Worm (Caenorhabditis elegans) whole organism, late embryonic: ENCODE results near the gene mnp-1.

Source experiments
- C08G9.2 ChIP-seq: sonication (generic microtip); optimal IDR thresholded peaks from 2 replicates; lab custom pipeline; 2016; ENCODE audit warnings: mild to moderate bottlenecking, missing genetic modification characterization, moderate library complexity, missing compliant biosample characterization
- F13H6.1 ChIP-seq: sonication (generic microtip); optimal IDR thresholded peaks from 2 replicates; lab custom pipeline; 2016; ENCODE audit warnings: missing genetic modification characterization, missing compliant biosample characterization
- K02D7.2 ChIP-seq: sonication (generic microtip); optimal IDR thresholded peaks from 2 replicates; lab custom pipeline; 2017; ENCODE audit warnings: mild to moderate bottlenecking, missing genetic modification characterization, missing compliant biosample characterization
- Y22D7AL.16 ChIP-seq: sonication (generic microtip); optimal IDR thresholded peaks from 2 replicates; lab custom pipeline; 2016; ENCODE audit warnings: missing genetic modification characterization, missing compliant biosample characterization
- ahr-1 ChIP-seq: sonication (generic microtip); optimal IDR thresholded peaks from 2 replicates; lab custom pipeline; 2016; ENCODE audit warnings: missing genetic modification characterization, missing compliant biosample characterization
- ama-1 ChIP-seq: fragments of 150-350 bp; optimal IDR thresholded peaks from 2 replicates; lab custom pipeline; 2014
- ceh-14 ChIP-seq: sonication (generic microtip); optimal IDR thresholded peaks from 2 replicates; lab custom pipeline; 2016; ENCODE audit warnings: missing genotype, missing genetic modification characterization, missing compliant biosample characterization
- ceh-19 ChIP-seq: fragments of 200-800 bp; sonication (Bioruptor generic); optimal IDR thresholded peaks from 2 replicates; lab custom pipeline; 2018; ENCODE audit warnings: mild to moderate bottlenecking, missing genetic modification characterization, missing compliant biosample characterization
- ceh-22 ChIP-seq: sonication (generic microtip); optimal IDR thresholded peaks from 2 replicates; lab custom pipeline; 2017; ENCODE audit warnings: missing biosample characterization, missing genetic modification characterization
- ceh-30 ChIP-seq: fragments of 150-350 bp; optimal IDR thresholded peaks from 2 replicates; lab custom pipeline; 2014; ENCODE audit warnings: missing biosample characterization, missing genetic modification characterization
- ceh-6 ChIP-seq: fragments of 200-800 bp; sonication (Bioruptor generic); optimal IDR thresholded peaks from 2 replicates; lab custom pipeline; 2018; ENCODE audit warnings: mild to moderate bottlenecking, missing genetic modification characterization, missing compliant biosample characterization
- ceh-9 ChIP-seq: sonication (generic microtip); optimal IDR thresholded peaks from 2 replicates; lab custom pipeline; 2016; ENCODE audit warnings: mild to moderate bottlenecking, missing genetic modification characterization, inconsistent platforms, missing compliant biosample characterization
- dmd-4 ChIP-seq: sonication (generic microtip); optimal IDR thresholded peaks from 2 replicates; lab custom pipeline; 2016; ENCODE audit warnings: borderline replicate concordance, missing genetic modification characterization, missing compliant biosample characterization
- dve-1 ChIP-seq: sonication (generic microtip); optimal IDR thresholded peaks from 2 replicates; lab custom pipeline; 2017; ENCODE audit warnings: antibody characterized with exemption, mild to moderate bottlenecking, missing genetic modification characterization, missing compliant biosample characterization
- elt-2 ChIP-seq: sonication (generic microtip); optimal IDR thresholded peaks from 2 replicates; lab custom pipeline; 2016; ENCODE audit warnings: missing genetic modification reagents, missing genetic modification characterization, missing compliant biosample characterization
- elt-4 ChIP-seq: sonication (generic microtip); optimal IDR thresholded peaks from 2 replicates; lab custom pipeline; 2016; ENCODE audit warnings: missing genetic modification characterization, missing compliant biosample characterization
- ets-4 ChIP-seq: sonication (generic microtip); optimal IDR thresholded peaks from 2 replicates; lab custom pipeline; 2016; ENCODE audit warnings: missing genetic modification characterization, missing compliant biosample characterization
- fax-1 ChIP-seq: sonication (generic microtip); optimal IDR thresholded peaks from 2 replicates; lab custom pipeline; 2016; ENCODE audit warnings: missing genotype, missing genetic modification characterization, missing compliant biosample characterization
- fkh-6 ChIP-seq: sonication (generic microtip); optimal IDR thresholded peaks from 2 replicates; lab custom pipeline; 2016; ENCODE audit warnings: missing genetic modification characterization, missing compliant biosample characterization
- hlh-30 ChIP-seq: sonication (generic microtip); optimal IDR thresholded peaks from 2 replicates; lab custom pipeline; 2017; ENCODE audit warnings: antibody characterized with exemption, missing genetic modification characterization, missing compliant biosample characterization; ENCODE audit not compliant: insufficient read depth
- hlh-6 ChIP-seq: sonication (generic microtip); optimal IDR thresholded peaks from 2 replicates; lab custom pipeline; 2016; ENCODE audit warnings: missing genotype, missing genetic modification characterization, missing compliant biosample characterization
- lin-11 ChIP-seq: fragments of 200-800 bp; sonication (Bioruptor generic); optimal IDR thresholded peaks from 2 replicates; lab custom pipeline; 2018; ENCODE audit warnings: mild to moderate bottlenecking, missing genetic modification characterization, missing compliant biosample characterization
- mec-3 ChIP-seq: sonication (generic microtip); optimal IDR thresholded peaks from 2 replicates; lab custom pipeline; 2016; ENCODE audit warnings: borderline replicate concordance, missing genetic modification characterization, missing compliant biosample characterization
- nfya-1 ChIP-seq: sonication (generic microtip); optimal IDR thresholded peaks from 2 replicates; lab custom pipeline; 2017; ENCODE audit warnings: missing genetic modification characterization, mild to moderate bottlenecking, missing compliant biosample characterization, antibody characterized with exemption, moderate library complexity
- nhr-11 ChIP-seq: fragments of 150-350 bp; optimal IDR thresholded peaks from 2 replicates; lab custom pipeline; 2014; ENCODE audit warnings: missing biosample characterization, missing genetic modification characterization
- nhr-232 ChIP-seq: sonication (generic microtip); optimal IDR thresholded peaks from 2 replicates; lab custom pipeline; 2016; ENCODE audit warnings: missing genetic modification characterization, missing compliant biosample characterization
- npax-4 ChIP-seq: sonication (generic microtip); optimal IDR thresholded peaks from 2 replicates; lab custom pipeline; 2016; ENCODE audit warnings: missing genetic modification characterization, missing compliant biosample characterization
- odd-2 ChIP-seq: sonication (generic microtip); optimal IDR thresholded peaks from 2 replicates; lab custom pipeline; 2017; ENCODE audit warnings: antibody characterized with exemption, mild to moderate bottlenecking, missing genetic modification characterization, missing compliant biosample characterization
- pag-3 ChIP-seq: sonication (generic microtip); optimal IDR thresholded peaks from 2 replicates; lab custom pipeline; 2016; ENCODE audit warnings: missing compliant biosample characterization, missing genetic modification characterization, borderline replicate concordance
- pqm-1 ChIP-seq: sonication (generic microtip); optimal IDR thresholded peaks from 2 replicates; lab custom pipeline; 2016; ENCODE audit warnings: missing genetic modification characterization, missing compliant biosample characterization
- sdc-2 ChIP-seq: sonication (generic microtip); optimal IDR thresholded peaks from 2 replicates; lab custom pipeline; 2016; ENCODE audit warnings: missing genotype, missing genetic modification characterization, missing compliant biosample characterization
- sox-4 ChIP-seq: sonication (generic microtip); optimal IDR thresholded peaks from 2 replicates; lab custom pipeline; 2017; ENCODE audit warnings: mild to moderate bottlenecking, missing genetic modification characterization, inconsistent platforms, missing compliant biosample characterization
- syd-9 ChIP-seq: sonication (generic microtip); optimal IDR thresholded peaks from 2 replicates; lab custom pipeline; 2016; ENCODE audit warnings: mild to moderate bottlenecking, missing genetic modification characterization, moderate library complexity, missing compliant biosample characterization
- tbx-7 ChIP-seq: sonication (generic microtip); optimal IDR thresholded peaks from 2 replicates; lab custom pipeline; 2016; ENCODE audit warnings: missing genotype, missing genetic modification characterization, missing compliant biosample characterization
- ttx-3 ChIP-seq: sonication (generic microtip); optimal IDR thresholded peaks from 2 replicates; lab custom pipeline; 2016; ENCODE audit warnings: missing genetic modification reagents, missing genetic modification characterization, missing compliant biosample characterization
- unc-42 ChIP-seq: sonication (generic microtip); optimal IDR thresholded peaks from 2 replicates; lab custom pipeline; 2016; ENCODE audit warnings: missing genotype, missing genetic modification characterization, missing compliant biosample characterization
- unc-55 ChIP-seq: sonication (generic microtip); optimal IDR thresholded peaks from 2 replicates; lab custom pipeline; 2017; ENCODE audit warnings: missing biosample characterization, missing genetic modification reagents, missing genetic modification characterization
- zip-5 ChIP-seq: sonication (generic microtip); optimal IDR thresholded peaks from 2 replicates; lab custom pipeline; 2016; ENCODE audit warnings: missing genetic modification characterization, missing compliant biosample characterization

Gene mnp-1

ce11 chrIII:4405986-4406385, 49.6 kb downstream of the mnp-1 start, which contains the start of gene rnp-4:
Gene rnp-4 (plus strand): TSS chrIII:4406286.
- TF ChIP-seq ahr-1 (tag; lab: Kevin White, UChicago) (no peak), dve-1 (tag; lab: Kevin White, UChicago) (no peak), nhr-232 (no peak), nhr-11 (tag; lab: Kevin White, UChicago) (no peak), ceh-9 (tag; lab: Kevin White, UChicago) (no peak), ets-4 (no peak), unc-55 (GFP tag; lab: Kevin White, UChicago) (no peak), tbx-7 (tag; lab: Kevin White, UChicago) (no peak), fkh-6 (no peak), odd-2 (tag; lab: Kevin White, UChicago) (no peak), ceh-19 (GFP tag; lab: Kevin White, UChicago) (no peak), pqm-1 (tag; lab: Kevin White, UChicago) (no peak), dmd-4 (no peak)

ce11 chrIII:4407144-4407543, 50.8 kb downstream of the mnp-1 start, which contains the start of gene prdx-3:
Gene prdx-3 (plus strand): TSS chrIII:4407444.
- no peak for TF ChIP-seq ceh-14 (tag; lab: Kevin White, UChicago)
- no peak for TF ChIP-seq unc-42 (tag; lab: Kevin White, UChicago)
- TF ChIP-seq ceh-22 (tag; lab: Kevin White, UChicago) = no peak

ce11 chrIII:4408251-4408650, 51.9 kb downstream of the mnp-1 start, which contains the start of gene gpch-1:
Gene gpch-1 (plus strand): TSS chrIII:4408551.
- TF ChIP-seq npax-4 (tag; lab: Kevin White, UChicago) = no peak
- TF ChIP-seq C08G9.2 (tag; lab: Kevin White, UChicago) = no peak
- TF ChIP-seq odd-2 (tag; lab: Kevin White, UChicago) = no peak
- no peak for TF ChIP-seq fax-1 (tag; lab: Kevin White, UChicago)
- TF ChIP-seq ceh-30 (tag; lab: Kevin White, UChicago) = no peak
- no peak for TF ChIP-seq mec-3 (tag; lab: Kevin White, UChicago)
- TF ChIP-seq ttx-3 (tag; lab: Kevin White, UChicago) = no peak
- no peak for TF ChIP-seq unc-42 (tag; lab: Kevin White, UChicago)
- TF ChIP-seq elt-2 (tag; lab: Kevin White, UChicago) = no peak
- TF ChIP-seq elt-4 (tag; lab: Kevin White, UChicago) = no peak
- TF ChIP-seq Y22D7AL.16 (tag; lab: Kevin White, UChicago) = no peak
- TF ChIP-seq syd-9 (tag; lab: Kevin White, UChicago) = no peak
- TF ChIP-seq ceh-6 (GFP tag; lab: Kevin White, UChicago) = no peak
- TF ChIP-seq K02D7.2 (tag; lab: Kevin White, UChicago) = no peak
- TF ChIP-seq ama-1 (lab: Kevin White, UChicago) = no peak
- TF ChIP-seq pag-3 (tag; lab: Kevin White, UChicago) = no peak
- TF ChIP-seq zip-5 (tag; lab: Kevin White, UChicago) = no peak
- no peak for TF ChIP-seq sox-4 (tag; lab: Kevin White, UChicago)
- TF ChIP-seq hlh-30 (tag; lab: Kevin White, UChicago) = no peak
- no peak for TF ChIP-seq nhr-11 (tag; lab: Kevin White, UChicago)

ce11 chrIII:4412108-4413009, 56.0 kb downstream of the mnp-1 start:
- TF ChIP-seq nfya-1 (tag; lab: Kevin White, UChicago) = no peak
- no peak for TF ChIP-seq npax-4 (tag; lab: Kevin White, UChicago)
- TF ChIP-seq lin-11 (tag; lab: Kevin White, UChicago) = no peak
- no peak for TF ChIP-seq odd-2 (tag; lab: Kevin White, UChicago)
- no peak for TF ChIP-seq ets-4
- TF ChIP-seq elt-2 (tag; lab: Kevin White, UChicago) = no peak
- no peak for TF ChIP-seq pag-3 (tag; lab: Kevin White, UChicago)
- no peak for TF ChIP-seq tbx-7 (tag; lab: Kevin White, UChicago)
- TF ChIP-seq sdc-2 (tag; lab: Kevin White, UChicago) = no peak
- TF ChIP-seq F13H6.1 (tag; lab: Kevin White, UChicago) = no peak
- no peak for TF ChIP-seq hlh-6 (tag; lab: Kevin White, UChicago)
